Fruit fly (Drosophila melanogaster) whole organism, pupa: Measurements from ENCODE around the gene elg1.

ENCODE experiments used
- CG10348 ChIP-seq: fragments of 200-800 bp; sonication (Bioruptor generic); IDR thresholded peaks from 2 replicates; pipeline ENCODE4 v1.3.6; 2022; ENCODE audit warnings: missing biosample characterization, missing genetic modification characterization
- CG13204 ChIP-seq: fragments of 200-800 bp; sonication (Bioruptor generic); optimal IDR thresholded peaks from 2 replicates; lab custom pipeline; 2018; ENCODE audit warnings: missing biosample characterization, mild to moderate bottlenecking, missing genetic modification characterization, moderate library complexity
- CG15710 ChIP-seq: fragments of 200-800 bp; sonication (Bioruptor generic); optimal IDR thresholded peaks from 2 replicates; lab custom pipeline; 2018; ENCODE audit warnings: missing biosample characterization, mild to moderate bottlenecking, missing genetic modification characterization, moderate library complexity
- CG8159 ChIP-seq: fragments of 200-800 bp; sonication (Bioruptor generic); optimal IDR thresholded peaks from 3 replicates; lab custom pipeline; 2018; ENCODE audit warnings: missing biosample characterization, mild to moderate bottlenecking, missing genetic modification characterization, moderate library complexity
- EcR ChIP-seq: fragments of 200-800 bp; sonication (Bioruptor generic); optimal IDR thresholded peaks from 3 replicates; lab custom pipeline; 2019; ENCODE audit warnings: missing biosample characterization, missing genetic modification characterization, mild to moderate bottlenecking, moderate library complexity, missing genetic modification reagents
- Ets98B ChIP-seq: fragments of 200-800 bp; sonication (Bioruptor generic); IDR thresholded peaks from 2 replicates; pipeline ENCODE4 v1.3.6; 2022; ENCODE audit warnings: missing biosample characterization, missing genetic modification characterization
- Pif1A ChIP-seq: fragments of 200-800 bp; sonication (Bioruptor generic); optimal IDR thresholded peaks from 3 replicates; lab custom pipeline; 2016; ENCODE audit warnings: missing biosample characterization, missing genetic modification characterization
- Pif1B ChIP-seq: fragments of 200-800 bp; sonication (Bioruptor generic); optimal IDR thresholded peaks from 3 replicates; lab custom pipeline; 2016; ENCODE audit warnings: missing biosample characterization, missing genetic modification characterization
- Snoo ChIP-seq: fragments of 200-800 bp; sonication (Bioruptor generic); optimal IDR thresholded peaks from 3 replicates; lab custom pipeline; 2017; ENCODE audit warnings: missing biosample characterization, mild to moderate bottlenecking, missing genetic modification characterization, inconsistent platforms
- fd96Ca ChIP-seq: fragments of 200-800 bp; sonication (Bioruptor generic); IDR thresholded peaks from 3 replicates; pipeline ENCODE4 v1.3.6; 2022; ENCODE audit warnings: missing biosample characterization, missing genetic modification characterization

- TF ChIP-seq EcR (GFP tag; lab: Kevin White, UChicago) (no peak), Ets98B (GFP tag; lab: Robert Waterston, UW) (no peak), fd96Ca (no peak), Pif1B (GFP tag; lab: Kevin White, UChicago) (no peak), Pif1A (GFP tag; lab: Kevin White, UChicago) (no peak), CG8159 (tag; lab: Kevin White, UChicago) (no peak), CG13204 (GFP tag; lab: Kevin White, UChicago) (no peak), CG10348 (no peak), CG15710 (no peak), Snoo (tag; lab: Kevin White, UChicago) (no peak)
Observed at dm6 chr3L:16136819-16137553, 5.2 kb downstream of the elg1 start.
